Fruit fly (Drosophila melanogaster): Measurements from ENCODE around the gene CG18666.

- TF ChIP-seq ttk (optimal IDR thresholded peaks at IDR 0.05) = no peak
- no peak for TF ChIP-seq Sin3A (optimal IDR thresholded peaks at IDR 0.05)
- TF ChIP-seq psq (optimal IDR thresholded peaks at IDR 0.05) = no peak
- no peak for TF ChIP-seq insv (optimal IDR thresholded peaks at IDR 0.05)
Observed at dm6 chr2L:10988026-10988425, 46.6 kb upstream of the CG18666 start.
